Fruit fly (Drosophila melanogaster) whole organism, embryonic: ENCODE results near the gene Syx5.
A peak's percentile ranks its signal among the peaks of the same experiment; 100 is the strongest.

Experiments used
- Atf-2 ChIP-seq: fragments of 200-800 bp; sonication (Bioruptor generic); optimal IDR thresholded peaks from 2 replicates; lab custom pipeline; 2016; ENCODE audit warnings: missing biosample characterization, missing genetic modification characterization
- Bgb ChIP-seq: fragments of 200-800 bp; sonication (Bioruptor generic); IDR thresholded peaks from 2 replicates; pipeline ENCODE4 v1.3.6; 2022; ENCODE audit warnings: missing biosample characterization, missing genetic modification characterization; ENCODE audit not compliant: partially characterized antibody
- Blimp-1 ChIP-seq: fragments of 200-800 bp; sonication (Bioruptor generic); optimal IDR thresholded peaks from 3 replicates; lab custom pipeline; 2018; ENCODE audit warnings: missing biosample characterization, missing genetic modification characterization, mild to moderate bottlenecking, moderate library complexity, missing genetic modification reagents
- CG10147 ChIP-seq: fragments of 200-800 bp; sonication (Bioruptor generic); optimal IDR thresholded peaks from 2 replicates; lab custom pipeline; 2019; ENCODE audit warnings: missing biosample characterization, mild to moderate bottlenecking, missing genetic modification characterization, moderate library complexity
- CG10267 ChIP-seq: fragments of 200-800 bp; sonication (Bioruptor generic); optimal IDR thresholded peaks from 2 replicates; lab custom pipeline; 2018; ENCODE audit warnings: missing biosample characterization, mild to moderate bottlenecking, missing genetic modification characterization, moderate library complexity
- CG10979 ChIP-seq: fragments of 200-800 bp; sonication (Bioruptor generic); optimal IDR thresholded peaks from 2 replicates; lab custom pipeline; 2018; ENCODE audit warnings: missing biosample characterization, mild to moderate bottlenecking, missing genetic modification characterization, moderate library complexity
- CG12071 ChIP-seq: fragments of 200-800 bp; sonication (Bioruptor generic); optimal IDR thresholded peaks from 3 replicates; lab custom pipeline; 2018; ENCODE audit warnings: missing biosample characterization, mild to moderate bottlenecking, missing genetic modification characterization
- CG1233 ChIP-seq: fragments of 200-800 bp; sonication (Bioruptor generic); optimal IDR thresholded peaks from 4 replicates; lab custom pipeline; 2018; ENCODE audit warnings: missing biosample characterization, mild to moderate bottlenecking, missing genetic modification characterization
- CG12659 ChIP-seq: fragments of 200-800 bp; sonication (Bioruptor generic); optimal IDR thresholded peaks from 3 replicates; lab custom pipeline; 2017; ENCODE audit warnings: mild to moderate bottlenecking, missing biosample characterization, missing genetic modification reagents, missing genetic modification characterization
- CG12769 ChIP-seq: fragments of 200-800 bp; sonication (Bioruptor generic); optimal IDR thresholded peaks from 2 replicates; lab custom pipeline; 2019; ENCODE audit warnings: missing biosample characterization, mild to moderate bottlenecking, missing genetic modification characterization, moderate library complexity
- CG12942 ChIP-seq: fragments of 200-800 bp; sonication (Bioruptor generic); optimal IDR thresholded peaks from 3 replicates; lab custom pipeline; 2016; ENCODE audit warnings: missing biosample characterization, missing genetic modification characterization
- CG13424 ChIP-seq: fragments of 200-800 bp; sonication (Bioruptor generic); optimal IDR thresholded peaks from 2 replicates; lab custom pipeline; 2019; ENCODE audit warnings: missing biosample characterization, mild to moderate bottlenecking, missing genetic modification characterization, moderate library complexity
- CG14014 ChIP-seq: fragments of 200-800 bp; sonication (Bioruptor generic); IDR thresholded peaks from 2 replicates; pipeline ENCODE4 v1.3.6; 2022; ENCODE audit warnings: missing biosample characterization, missing genetic modification characterization
- CG17912 ChIP-seq: fragments of 200-800 bp; sonication (Bioruptor generic); optimal IDR thresholded peaks from 2 replicates; lab custom pipeline; 2018; ENCODE audit warnings: missing biosample characterization, mild to moderate bottlenecking, missing genetic modification characterization
- CG18262 ChIP-seq: fragments of 200-800 bp; optimal IDR thresholded peaks from 3 replicates; lab custom pipeline; 2019; ENCODE audit warnings: missing biosample characterization, mild to moderate bottlenecking, missing genetic modification characterization, moderate library complexity
- CG30020 ChIP-seq: fragments of 200-800 bp; optimal IDR thresholded peaks from 2 replicates; lab custom pipeline; 2019; ENCODE audit warnings: missing biosample characterization, mild to moderate bottlenecking, missing genetic modification characterization, moderate library complexity
- CG34376 ChIP-seq: fragments of 200-800 bp; sonication (Bioruptor generic); optimal IDR thresholded peaks from 2 replicates; lab custom pipeline; 2018; ENCODE audit warnings: missing biosample characterization, mild to moderate bottlenecking, missing genetic modification characterization
- CG34422 ChIP-seq: fragments of 200-800 bp; sonication (Bioruptor generic); IDR thresholded peaks from 3 replicates; pipeline ENCODE4 v1.3.6; 2022; ENCODE audit warnings: missing biosample characterization, missing genetic modification characterization
- CG4360 ChIP-seq: fragments of 200-800 bp; sonication (Bioruptor generic); IDR thresholded peaks from 2 replicates; pipeline ENCODE4 v1.3.6; 2022; ENCODE audit warnings: missing biosample characterization, missing genetic modification characterization
- CG4730 ChIP-seq: fragments of 200-800 bp; sonication (Bioruptor generic); IDR thresholded peaks from 2 replicates; pipeline ENCODE4 v1.3.6; 2022; ENCODE audit warnings: missing biosample characterization, missing genetic modification characterization
- CG6272 ChIP-seq: fragments of 200-800 bp; sonication (Bioruptor generic); IDR thresholded peaks from 2 replicates; pipeline ENCODE4 v1.3.6; 2022; ENCODE audit warnings: missing biosample characterization, missing genetic modification characterization
- CG6791 ChIP-seq: fragments of 200-800 bp; sonication (Bioruptor generic); IDR thresholded peaks from 3 replicates; pipeline ENCODE4 v1.3.6; 2022; ENCODE audit warnings: missing biosample characterization, missing genetic modification characterization; ENCODE audit not compliant: partially characterized antibody
- CG7928 ChIP-seq: fragments of 200-800 bp; sonication (Bioruptor generic); optimal IDR thresholded peaks from 2 replicates; lab custom pipeline; 2017; ENCODE audit warnings: missing biosample characterization, mild to moderate bottlenecking, missing genetic modification characterization
- CG7963 ChIP-seq: fragments of 200-800 bp; sonication (Bioruptor generic); IDR thresholded peaks from 3 replicates; pipeline ENCODE4 v1.3.6; 2022; ENCODE audit warnings: missing biosample characterization, missing genetic modification characterization; ENCODE audit not compliant: partially characterized antibody
- CoRest ChIP-seq: fragments of 200-800 bp; sonication (Bioruptor generic); optimal IDR thresholded peaks from 3 replicates; lab custom pipeline; 2018; ENCODE audit warnings: missing biosample characterization, mild to moderate bottlenecking, missing genetic modification characterization, moderate library complexity
- Fer1 ChIP-seq: fragments of 200-800 bp; sonication (Bioruptor generic); optimal IDR thresholded peaks from 2 replicates; lab custom pipeline; 2017; ENCODE audit warnings: missing biosample characterization, mild to moderate bottlenecking, missing genetic modification characterization
- GATAe ChIP-seq: fragments of 200-800 bp; sonication (Bioruptor generic); conservative IDR thresholded peaks from 2 replicates; pipeline ENCODE4 v1.3.6; 2022; ENCODE audit warnings: missing biosample characterization, missing genetic modification characterization
- HmgZ ChIP-seq: fragments of 200-800 bp; sonication (Bioruptor generic); optimal IDR thresholded peaks from 2 replicates; lab custom pipeline; 2018; ENCODE audit warnings: missing biosample characterization, mild to moderate bottlenecking, missing genetic modification characterization
- Hr3 ChIP-seq: fragments of 200-800 bp; sonication (Bioruptor generic); optimal IDR thresholded peaks from 3 replicates; lab custom pipeline; 2016; ENCODE audit warnings: missing biosample characterization, missing genetic modification characterization
- Hr78 ChIP-seq, 2 experiments: fragments of 200-800 bp in 1 of 2; fragments of >200 bp in 1 of 2; sonication (Bioruptor generic) in 1 of 2; optimal IDR thresholded peaks; 2 replicates each; lab custom pipeline; 2017 to 2019; ENCODE audit warnings: missing biosample characterization in 2 of 2, missing genetic modification characterization in 2 of 2, mild to moderate bottlenecking in 1 of 2, moderate library complexity in 1 of 2
- Med ChIP-seq: fragments of 200-800 bp; sonication (Bioruptor generic); peaks from one replicate; lab custom pipeline; 2016; ENCODE audit warnings: missing biosample characterization, missing genetic modification characterization, mild to moderate bottlenecking, inconsistent platforms, moderate library complexity
- Ptx1 ChIP-seq: fragments of 200-800 bp; sonication (Bioruptor generic); IDR thresholded peaks from 2 replicates; pipeline ENCODE4 v1.3.6; 2022; ENCODE audit warnings: missing biosample characterization, missing genetic modification characterization
- Scr ChIP-seq: fragments of 200-800 bp; sonication (Bioruptor generic); IDR thresholded peaks from 2 replicates; pipeline ENCODE4 v1.3.6; 2022; ENCODE audit warnings: missing biosample characterization, missing genetic modification characterization; ENCODE audit not compliant: partially characterized antibody
- Sox102F ChIP-seq: fragments of 200-800 bp; sonication (Bioruptor generic); optimal IDR thresholded peaks from 2 replicates; lab custom pipeline; 2018; ENCODE audit warnings: missing biosample characterization, mild to moderate bottlenecking, missing genetic modification characterization, moderate library complexity
- Ssrp ChIP-seq: fragments of 200-800 bp; sonication (Bioruptor generic); optimal IDR thresholded peaks from 2 replicates; lab custom pipeline; 2018; ENCODE audit warnings: missing biosample characterization, mild to moderate bottlenecking, missing genetic modification characterization, moderate library complexity
- Stat92E ChIP-seq, 3 experiments: fragments of >200 bp in 2 of 3; fragments of 200-800 bp in 1 of 3; sonication (Bioruptor generic) in 1 of 3; optimal IDR thresholded peaks; 2 replicates each; lab custom pipeline; 2017 to 2019; ENCODE audit warnings: missing biosample characterization in 3 of 3, missing genetic modification characterization in 3 of 3, mild to moderate bottlenecking in 1 of 3, moderate library complexity in 1 of 3
- Usf ChIP-seq: fragments of 200-800 bp; sonication (Bioruptor generic); optimal IDR thresholded peaks from 2 replicates; lab custom pipeline; 2017; ENCODE audit warnings: missing genotype, missing biosample characterization, missing genetic modification characterization
- ac ChIP-seq: fragments of 200-800 bp; sonication (Bioruptor generic); optimal IDR thresholded peaks from 3 replicates; lab custom pipeline; 2017; ENCODE audit warnings: missing biosample characterization, mild to moderate bottlenecking, missing genetic modification characterization
- amos ChIP-seq: fragments of 200-800 bp; sonication (Bioruptor generic); IDR thresholded peaks from 2 replicates; pipeline ENCODE4 v1.3.6; 2022; ENCODE audit warnings: missing biosample characterization, missing genetic modification characterization; ENCODE audit not compliant: partially characterized antibody
- bcd ChIP-seq: fragments of 200-800 bp; sonication (Bioruptor generic); optimal IDR thresholded peaks from 2 replicates; lab custom pipeline; 2017; ENCODE audit warnings: missing biosample characterization, mild to moderate bottlenecking, missing genetic modification characterization
- chinmo ChIP-seq: fragments of 200-800 bp; sonication (Bioruptor generic); IDR thresholded peaks from 4 replicates; pipeline ENCODE4 v1.3.6; 2022; ENCODE audit warnings: missing biosample characterization, missing genetic modification characterization; ENCODE audit not compliant: partially characterized antibody
- hbn ChIP-seq: fragments of 200-800 bp; sonication (Bioruptor generic); IDR thresholded peaks from 2 replicates; pipeline ENCODE4 v1.3.6; 2022; ENCODE audit warnings: missing biosample characterization, missing genetic modification characterization; ENCODE audit not compliant: partially characterized antibody
- lmd ChIP-seq: fragments of 200-800 bp; sonication (Bioruptor generic); IDR thresholded peaks from 2 replicates; pipeline ENCODE4 v1.3.6; 2022; ENCODE audit warnings: missing biosample characterization, missing genetic modification characterization
- nom ChIP-seq: fragments of 200-800 bp; sonication (Bioruptor generic); optimal IDR thresholded peaks from 2 replicates; lab custom pipeline; 2017; ENCODE audit warnings: missing biosample characterization, missing genetic modification characterization, mild to moderate bottlenecking, moderate library complexity, missing genetic modification reagents
- tna ChIP-seq: fragments of 200-800 bp; sonication (Bioruptor generic); IDR thresholded peaks from 2 replicates; pipeline ENCODE4 v1.3.6; 2022; ENCODE audit warnings: missing biosample characterization, missing genetic modification characterization; ENCODE audit not compliant: partially characterized antibody
- twi ChIP-seq: fragments of 200-800 bp; optimal IDR thresholded peaks from 2 replicates; lab custom pipeline; 2019; ENCODE audit warnings: missing biosample characterization, mild to moderate bottlenecking, missing genetic modification characterization, moderate library complexity

Gene Syx5

dm6 chr2L:16307026-16307703 is at the start of gene Syx5, which contains the start of gene CG5861:
Gene Syx5 (plus strand): TSS chr2L:16307346.
Gene CG5861 (minus strand): TSS chr2L:16307298.
- TF ChIP-seq Blimp-1 (GFP tag; lab: Kevin White, UChicago), result no peak
- peak; percentile 84; the same call in 1 of the 2 replicates for TF ChIP-seq amos (GFP tag; lab: Robert Waterston, UW)
- peak in 1 of 3 experiments; percentile 14 for TF ChIP-seq Stat92E (GFP tag; optimal IDR thresholded peaks at IDR 0.05; lab: Kevin White, UChicago)
- TF ChIP-seq bcd (GFP tag; lab: Kevin White, UChicago), result peak; percentile 62
- TF ChIP-seq Med (GFP tag; lab: Kevin White, UChicago), result peak; percentile 48
- peak; percentile 22 for TF ChIP-seq CG17912 (GFP tag; lab: Kevin White, UChicago)
- peak; percentile 66 for TF ChIP-seq CG7963 (GFP tag; lab: Robert Waterston, UW)
- peak; percentile 86 for TF ChIP-seq CG7928 (GFP tag; lab: Kevin White, UChicago)
- TF ChIP-seq CG12659 (GFP tag; lab: Kevin White, UChicago), result peak; percentile 81
- TF ChIP-seq CG12071 (GFP tag; lab: Kevin White, UChicago), result no peak
- no peak for TF ChIP-seq Atf-2 (GFP tag; lab: Kevin White, UChicago)
- TF ChIP-seq chinmo, result peak; percentile 78; the same call in 3 of the 4 replicates
- peak; percentile 91 for TF ChIP-seq hbn
- no peak for TF ChIP-seq CG4360 (GFP tag; lab: Robert Waterston, UW)
- no peak for TF ChIP-seq Usf
- peak; percentile 54; the same call in 1 of the 2 replicates for TF ChIP-seq CG4730 (GFP tag; lab: Robert Waterston, UW)
- peak; percentile 54 for TF ChIP-seq twi
- peak; percentile 65 for TF ChIP-seq Hr3 (GFP tag; lab: Kevin White, UChicago)
- TF ChIP-seq Ssrp (tag; lab: Kevin White, UChicago), result peak; percentile 37
- peak; percentile 28 for TF ChIP-seq CG12942 (GFP tag; lab: Kevin White, UChicago)
- no peak for TF ChIP-seq ac
- TF ChIP-seq CG30020 (tag; lab: Kevin White, UChicago), result peak; percentile 77
- TF ChIP-seq CG13424 (tag; lab: Kevin White, UChicago), result peak; percentile 68
- peak; percentile 72 for TF ChIP-seq CoRest
- TF ChIP-seq GATAe (GFP tag; lab: Robert Waterston, UW), result 0 out of 2 replicates have a peak, but pooled peaks have one; percentile 30
- no peak for TF ChIP-seq CG12769
- TF ChIP-seq Ptx1 (GFP tag; lab: Robert Waterston, UW), result peak; percentile 64
- peak; percentile 75 for TF ChIP-seq CG10267 (tag; lab: Kevin White, UChicago)
- TF ChIP-seq CG14014, result peak; percentile 16; the same call in 1 of the 2 replicates
- peak; percentile 77 for TF ChIP-seq CG6791 (GFP tag; lab: Robert Waterston, UW)
- peak; percentile 95 for TF ChIP-seq Scr (GFP tag; lab: Robert Waterston, UW)
- peak; percentile 24 for TF ChIP-seq nom (GFP tag; lab: Kevin White, UChicago)
- TF ChIP-seq CG34376 (GFP tag; lab: Kevin White, UChicago), result peak; percentile 75
- peak; percentile 86 for TF ChIP-seq HmgZ
- TF ChIP-seq CG6272 (GFP tag; lab: Robert Waterston, UW), result 0 out of 2 replicates have a peak, but pooled peaks have one; percentile 59
- peak; percentile 52; the same call in 1 of the 2 replicates for TF ChIP-seq lmd
- no peak for TF ChIP-seq Sox102F
- TF ChIP-seq CG10979 (tag; lab: Kevin White, UChicago), result peak; percentile 59
- peak; percentile 29 for TF ChIP-seq CG1233 (GFP tag; lab: Kevin White, UChicago)
- peak; percentile 80 for TF ChIP-seq CG10147 (GFP tag; lab: Kevin White, UChicago)
- peak in 1 of 2 experiments; percentile 18 for TF ChIP-seq Hr78 (GFP tag; optimal IDR thresholded peaks at IDR 0.05; lab: Kevin White, UChicago)
- TF ChIP-seq tna (GFP tag; lab: Robert Waterston, UW), result peak; percentile 79
- TF ChIP-seq CG18262 (tag; lab: Kevin White, UChicago), result peak; percentile 62
- TF ChIP-seq CG34422 (GFP tag; lab: Robert Waterston, UW), result 0 out of 3 replicates have a peak, but pooled peaks have one; percentile 43
- TF ChIP-seq Bgb (GFP tag; lab: Robert Waterston, UW), result peak; percentile 83
- TF ChIP-seq Fer1, result peak; percentile 73
